Worm (Caenorhabditis elegans): ENCODE results near the gene puf-6.

puf-6 gene

DNA sequence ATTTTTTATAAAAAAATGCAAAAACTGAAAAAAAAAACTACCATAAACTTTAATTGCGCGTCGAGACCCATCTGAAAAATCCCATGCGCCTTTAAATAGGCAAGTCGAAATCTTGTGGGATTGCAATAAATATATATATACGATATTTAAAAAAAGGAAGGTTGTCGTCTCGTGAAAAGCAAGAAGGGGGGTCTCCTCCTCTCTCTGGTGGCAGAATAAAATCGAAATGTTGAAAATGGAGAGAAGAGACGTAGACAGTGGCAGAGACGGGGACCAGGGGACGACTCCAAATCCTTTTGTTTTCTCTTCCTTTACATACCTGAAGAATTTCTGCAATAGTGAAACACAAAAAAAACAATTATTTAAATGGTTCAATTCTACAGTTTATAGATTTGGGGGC is 29.3 kb downstream of the puf-6 start, which contains the start of gene F18A11.5:
TSS of gene F18A11.5 (minus strand) at position 321 of the 400 bp plus-strand sequence.
- TF ChIP-seq cog-1 (tag; optimal IDR thresholded peaks at IDR 0.05) (no peak), tab-1 (GFP tag; IDR thresholded peaks at IDR 0.05) (no peak), ztf-23 (GFP tag; IDR thresholded peaks at IDR 0.05) (no peak), ztf-29 (GFP tag; IDR thresholded peaks at IDR 0.05) (no peak), klf-2 (GFP tag; conservative IDR thresholded peaks at IDR 0.05) (no peak), flt-1 (GFP tag; IDR thresholded peaks at IDR 0.05) (no peak), ref-1 (GFP tag; conservative IDR thresholded peaks at IDR 0.05) (no peak), med-1 (GFP tag; optimal IDR thresholded peaks at IDR 0.05; ENCODE audit: insufficient read depth) (no peak), T22C8.4 (GFP tag; IDR thresholded peaks at IDR 0.05) (no peak)

DNA sequence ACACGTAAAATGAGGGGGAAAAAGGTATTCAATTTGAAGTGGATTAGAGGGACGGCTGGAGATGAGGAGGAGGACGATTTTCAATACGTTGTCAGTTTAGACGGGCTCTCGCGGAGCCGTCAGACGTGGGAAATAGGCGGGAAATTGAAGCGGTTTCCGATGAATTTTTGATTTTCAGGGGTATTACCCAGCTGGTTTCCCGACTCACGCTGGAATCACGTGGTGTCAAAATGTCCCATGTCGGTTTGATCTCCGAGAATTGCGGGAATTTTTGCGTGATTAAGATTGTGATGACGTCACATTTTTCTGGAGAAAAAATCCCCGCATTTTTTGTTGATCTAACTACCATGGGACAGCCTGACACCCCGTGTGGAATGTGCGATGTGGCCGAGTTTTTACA is 30.6 kb downstream of the puf-6 start:
- TF ChIP-seq ztf-29 (GFP tag; IDR thresholded peaks at IDR 0.05): no peak

DNA sequence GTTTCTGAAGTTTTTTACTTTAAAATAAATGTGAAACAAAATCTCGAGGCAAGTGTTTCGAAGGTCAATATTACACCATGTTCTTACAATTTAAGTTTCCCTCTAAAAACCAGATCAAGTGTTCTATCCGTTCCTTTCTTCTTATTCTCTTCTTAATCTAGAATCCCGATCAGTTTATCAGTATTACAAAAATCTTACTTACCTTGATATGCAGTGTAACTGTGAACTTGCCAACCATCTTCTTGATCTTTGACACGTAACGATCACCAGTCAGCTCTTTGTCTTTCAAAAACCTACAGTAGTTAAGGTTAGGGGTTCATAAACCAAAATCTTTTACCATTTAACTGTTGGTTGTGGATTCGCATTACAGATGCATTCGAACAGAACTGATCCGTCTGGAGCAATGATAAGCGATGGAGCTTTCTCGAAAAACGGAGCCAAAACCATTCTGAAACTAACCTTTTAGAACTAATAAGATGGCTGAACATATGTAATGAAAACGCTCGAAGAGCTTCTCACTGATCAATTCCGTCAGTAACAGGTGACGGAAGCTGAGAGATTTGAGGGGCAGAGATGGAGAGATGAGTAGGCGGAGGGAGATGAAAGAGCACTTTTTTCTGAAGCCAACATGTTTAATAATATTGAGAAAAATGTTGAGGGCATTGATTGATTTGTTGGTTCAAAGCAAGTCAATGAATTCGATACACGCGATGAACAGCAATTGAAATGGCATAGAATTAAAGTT is 35.4 kb downstream of the puf-6 start, which contains the start of gene oig-2:
TSS of gene oig-2 (minus strand) at position 448 of the 745 bp plus-strand sequence.
- TF ChIP-seq klf-2 (GFP tag; conservative IDR thresholded peaks at IDR 0.05) (no peak), cog-1 (tag; optimal IDR thresholded peaks at IDR 0.05) (no peak), ztf-23 (GFP tag; IDR thresholded peaks at IDR 0.05) (no peak), flt-1 (GFP tag; IDR thresholded peaks at IDR 0.05) (no peak), med-1 (GFP tag; optimal IDR thresholded peaks at IDR 0.05; ENCODE audit: insufficient read depth) (no peak), ref-1 (GFP tag; conservative IDR thresholded peaks at IDR 0.05) (no peak), T22C8.4 (GFP tag; IDR thresholded peaks at IDR 0.05) (no peak), tab-1 (GFP tag; IDR thresholded peaks at IDR 0.05) (no peak), ztf-29 (GFP tag; IDR thresholded peaks at IDR 0.05) (no peak)

DNA sequence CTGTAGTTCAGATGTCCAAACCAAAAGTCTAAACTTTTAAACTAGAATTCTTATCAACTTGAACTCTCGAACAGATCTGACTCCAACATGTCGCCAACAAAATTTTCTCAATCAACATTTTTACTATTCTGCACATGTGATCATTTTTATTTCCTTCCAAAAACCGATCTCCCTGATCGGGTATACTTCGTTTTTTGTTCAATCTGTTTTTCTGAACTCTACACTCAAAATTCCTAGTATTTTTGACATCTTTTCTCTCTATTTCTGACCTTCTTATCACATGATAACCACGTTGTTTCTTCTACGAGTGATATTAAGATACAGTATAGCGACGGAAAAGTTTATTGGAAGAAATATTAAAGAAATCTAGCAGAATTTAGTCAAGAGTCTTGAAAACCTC is 37.0 kb downstream of the puf-6 start:
- no peak for TF ChIP-seq cog-1 (tag; optimal IDR thresholded peaks at IDR 0.05)
- TF ChIP-seq ref-1 (GFP tag; conservative IDR thresholded peaks at IDR 0.05): no peak
- no peak for TF ChIP-seq med-1 (GFP tag; optimal IDR thresholded peaks at IDR 0.05; ENCODE audit: insufficient read depth)
- no peak for TF ChIP-seq ztf-23 (GFP tag; IDR thresholded peaks at IDR 0.05)
- no peak for TF ChIP-seq tab-1 (GFP tag; IDR thresholded peaks at IDR 0.05)
- TF ChIP-seq klf-2 (GFP tag; conservative IDR thresholded peaks at IDR 0.05): no peak
- TF ChIP-seq flt-1 (GFP tag; IDR thresholded peaks at IDR 0.05): no peak
- TF ChIP-seq T22C8.4 (GFP tag; IDR thresholded peaks at IDR 0.05): no peak
- no peak for TF ChIP-seq ztf-29 (GFP tag; IDR thresholded peaks at IDR 0.05)

DNA sequence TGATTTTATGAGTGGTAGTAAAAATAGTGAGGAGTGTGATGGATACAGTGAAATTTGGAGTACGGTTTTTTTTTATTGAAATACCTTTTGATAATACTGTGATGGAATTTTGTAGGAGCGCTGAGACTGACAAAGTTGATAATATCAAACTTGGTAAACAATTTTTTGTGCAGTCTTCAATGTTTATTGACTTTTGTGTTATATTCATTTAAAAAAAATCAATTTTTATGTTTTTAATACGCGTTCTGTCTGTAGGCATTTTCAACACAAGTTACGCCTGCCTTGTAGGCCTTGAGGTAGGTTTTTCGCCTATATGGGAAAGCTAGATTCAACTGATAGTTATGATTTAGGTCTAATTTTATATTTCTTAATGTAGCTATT is 38.4 kb downstream of the puf-6 start:
- TF ChIP-seq tab-1 (GFP tag; IDR thresholded peaks at IDR 0.05) (no peak), cog-1 (tag; optimal IDR thresholded peaks at IDR 0.05) (no peak), klf-2 (GFP tag; conservative IDR thresholded peaks at IDR 0.05) (no peak), ztf-29 (GFP tag; IDR thresholded peaks at IDR 0.05) (no peak), flt-1 (GFP tag; IDR thresholded peaks at IDR 0.05) (no peak), ref-1 (GFP tag; conservative IDR thresholded peaks at IDR 0.05) (no peak), T22C8.4 (GFP tag; IDR thresholded peaks at IDR 0.05) (no peak), med-1 (GFP tag; optimal IDR thresholded peaks at IDR 0.05; ENCODE audit: insufficient read depth) (no peak), ztf-23 (GFP tag; IDR thresholded peaks at IDR 0.05) (no peak)

DNA sequence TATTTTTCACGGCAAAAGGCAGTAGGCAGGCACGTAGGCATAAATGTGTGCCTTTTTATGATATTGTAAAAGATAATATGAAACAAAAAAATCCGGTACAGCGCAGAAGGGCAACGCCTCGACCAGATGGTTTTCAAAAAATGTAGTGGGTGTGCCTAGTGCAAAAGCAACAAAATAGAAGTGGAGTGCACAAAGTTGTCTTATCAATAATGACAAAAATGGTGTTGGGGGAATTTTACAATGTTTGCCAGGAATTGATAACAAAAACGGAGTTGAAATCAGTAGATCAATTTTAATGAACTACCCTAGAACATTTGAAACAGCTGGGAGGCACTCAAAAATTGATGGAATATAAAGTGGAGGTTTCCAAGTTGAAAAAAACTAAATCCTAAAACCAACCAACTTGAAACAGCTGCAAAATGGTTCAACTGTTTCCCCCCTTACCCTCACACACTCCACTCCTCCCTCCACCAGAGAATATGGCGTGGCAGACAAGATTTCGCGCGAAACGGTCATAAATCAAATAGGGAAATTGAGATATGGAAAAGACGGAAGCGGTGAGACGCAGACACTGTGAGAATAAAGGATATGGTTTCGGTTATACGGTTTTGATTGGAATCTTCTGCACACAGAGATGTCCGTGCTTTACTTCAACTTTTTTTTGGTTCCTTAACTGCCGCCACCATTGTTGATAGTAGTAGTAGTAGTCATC is 38.9 kb downstream of the puf-6 start:
- no peak for TF ChIP-seq ref-1 (GFP tag; conservative IDR thresholded peaks at IDR 0.05)
- no peak for TF ChIP-seq med-1 (GFP tag; optimal IDR thresholded peaks at IDR 0.05; ENCODE audit: insufficient read depth)
- TF ChIP-seq cog-1 (tag; optimal IDR thresholded peaks at IDR 0.05): no peak
- TF ChIP-seq tab-1 (GFP tag; IDR thresholded peaks at IDR 0.05): no peak
- no peak for TF ChIP-seq T22C8.4 (GFP tag; IDR thresholded peaks at IDR 0.05)
- TF ChIP-seq flt-1 (GFP tag; IDR thresholded peaks at IDR 0.05): no peak
- TF ChIP-seq ztf-29 (GFP tag; IDR thresholded peaks at IDR 0.05): no peak
- TF ChIP-seq klf-2 (GFP tag; conservative IDR thresholded peaks at IDR 0.05): no peak
- TF ChIP-seq ztf-23 (GFP tag; IDR thresholded peaks at IDR 0.05): no peak

DNA sequence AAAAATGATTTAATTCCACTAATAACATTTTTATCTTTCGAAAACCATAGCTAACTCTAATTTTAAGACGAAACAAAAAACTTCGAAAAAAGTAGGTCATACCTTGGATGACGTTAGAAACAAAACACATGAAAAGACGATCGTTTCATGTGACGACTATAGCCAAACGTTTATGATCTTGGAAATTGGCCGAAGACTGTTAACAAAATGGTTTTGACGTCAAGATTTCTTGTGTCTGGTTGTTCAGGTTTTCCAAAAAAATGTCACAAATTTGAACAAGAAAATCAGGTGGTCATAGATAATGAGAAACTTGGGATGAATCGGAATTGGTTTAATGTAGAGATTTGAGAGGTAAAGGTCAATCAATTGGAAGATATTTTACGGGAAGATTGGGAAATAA is 40.0 kb downstream of the puf-6 start:
- TF ChIP-seq med-1 (GFP tag; optimal IDR thresholded peaks at IDR 0.05; ENCODE audit: insufficient read depth): no peak
- no peak for TF ChIP-seq klf-2 (GFP tag; conservative IDR thresholded peaks at IDR 0.05)
- TF ChIP-seq flt-1 (GFP tag; IDR thresholded peaks at IDR 0.05): no peak
- TF ChIP-seq tab-1 (GFP tag; IDR thresholded peaks at IDR 0.05): no peak
- TF ChIP-seq ztf-29 (GFP tag; IDR thresholded peaks at IDR 0.05): no peak
- TF ChIP-seq ztf-23 (GFP tag; IDR thresholded peaks at IDR 0.05): no peak
- no peak for TF ChIP-seq cog-1 (tag; optimal IDR thresholded peaks at IDR 0.05)
- no peak for TF ChIP-seq T22C8.4 (GFP tag; IDR thresholded peaks at IDR 0.05)
- no peak for TF ChIP-seq ref-1 (GFP tag; conservative IDR thresholded peaks at IDR 0.05)

DNA sequence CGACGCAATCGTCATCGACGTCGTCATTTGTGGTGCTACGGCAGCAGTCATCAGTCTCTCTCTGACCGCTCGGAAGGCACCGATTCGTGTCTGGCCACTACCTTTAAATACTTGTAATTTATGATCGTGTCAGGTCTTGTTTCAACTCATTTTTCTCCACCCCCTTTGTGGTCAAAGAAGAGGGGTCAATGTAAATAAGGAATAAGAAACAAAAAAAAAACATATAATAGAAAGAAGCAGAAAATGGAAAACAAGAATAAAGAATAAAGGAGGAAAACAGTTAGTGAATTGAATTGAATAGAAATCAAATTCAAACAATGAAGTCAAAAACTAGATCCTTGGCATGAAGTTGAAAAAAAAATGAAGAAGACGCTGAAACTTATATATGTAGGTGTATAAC is 42.5 kb downstream of the puf-6 start, which contains the start of gene Y38F1A.8:
TSS of gene Y38F1A.8 (minus strand) at position 101 of the 400 bp plus-strand sequence.
- TF ChIP-seq klf-2 (GFP tag; conservative IDR thresholded peaks at IDR 0.05) (no peak), tab-1 (GFP tag; IDR thresholded peaks at IDR 0.05) (no peak), med-1 (GFP tag; optimal IDR thresholded peaks at IDR 0.05; ENCODE audit: insufficient read depth) (no peak), ztf-29 (GFP tag; IDR thresholded peaks at IDR 0.05) (no peak), ztf-23 (GFP tag; IDR thresholded peaks at IDR 0.05) (no peak), T22C8.4 (GFP tag; IDR thresholded peaks at IDR 0.05) (no peak)

DNA sequence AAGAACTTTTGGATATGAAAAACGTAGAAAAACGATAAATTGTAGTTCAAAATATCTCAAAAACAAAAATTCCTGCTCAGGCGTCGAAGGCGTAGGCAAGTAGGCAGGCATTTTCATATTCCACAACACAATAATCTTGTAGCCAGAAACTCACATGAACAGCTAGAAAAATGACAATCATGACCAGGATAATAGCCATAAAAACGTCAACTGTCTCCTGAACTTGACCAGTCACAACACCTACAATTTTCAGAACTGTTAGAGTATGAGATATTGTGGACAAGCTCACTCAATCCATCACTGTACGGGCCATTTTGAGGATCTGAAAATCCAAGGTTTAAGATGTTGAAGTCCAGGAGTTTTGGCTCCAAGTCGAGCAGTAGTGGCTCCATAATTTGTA is 45.8 kb downstream of the puf-6 start, which contains the start of gene Y38F1A.7:
TSS of gene Y38F1A.7 (minus strand) at position 392 of the 400 bp plus-strand sequence.
- no peak for TF ChIP-seq ref-1 (GFP tag; conservative IDR thresholded peaks at IDR 0.05)
- no peak for TF ChIP-seq med-1 (GFP tag; optimal IDR thresholded peaks at IDR 0.05; ENCODE audit: insufficient read depth)
- no peak for TF ChIP-seq tab-1 (GFP tag; IDR thresholded peaks at IDR 0.05)
- TF ChIP-seq T22C8.4 (GFP tag; IDR thresholded peaks at IDR 0.05): no peak
- no peak for TF ChIP-seq cog-1 (tag; optimal IDR thresholded peaks at IDR 0.05)
- no peak for TF ChIP-seq klf-2 (GFP tag; conservative IDR thresholded peaks at IDR 0.05)
- no peak for TF ChIP-seq ztf-29 (GFP tag; IDR thresholded peaks at IDR 0.05)
- TF ChIP-seq flt-1 (GFP tag; IDR thresholded peaks at IDR 0.05): no peak
- TF ChIP-seq ztf-23 (GFP tag; IDR thresholded peaks at IDR 0.05): no peak

Data from whole organism, midembryonic.